Worm (Caenorhabditis elegans) whole organism, late embryonic: ENCODE results near the gene abu-14.

ENCODE experiments used
- dve-1 ChIP-seq: sonication (generic microtip); optimal IDR thresholded peaks from 2 replicates; lab custom pipeline; 2017; ENCODE audit warnings: antibody characterized with exemption, mild to moderate bottlenecking, missing genetic modification characterization, missing compliant biosample characterization
- nfya-1 ChIP-seq: sonication (generic microtip); optimal IDR thresholded peaks from 2 replicates; lab custom pipeline; 2017; ENCODE audit warnings: missing genetic modification characterization, mild to moderate bottlenecking, missing compliant biosample characterization, antibody characterized with exemption, moderate library complexity
- pha-4 ChIP-seq: fragments of 150-350 bp; optimal IDR thresholded peaks from 2 replicates; lab custom pipeline; 2018; ENCODE audit warnings: missing biosample characterization, missing genetic modification reagents, missing genetic modification characterization

DNA sequence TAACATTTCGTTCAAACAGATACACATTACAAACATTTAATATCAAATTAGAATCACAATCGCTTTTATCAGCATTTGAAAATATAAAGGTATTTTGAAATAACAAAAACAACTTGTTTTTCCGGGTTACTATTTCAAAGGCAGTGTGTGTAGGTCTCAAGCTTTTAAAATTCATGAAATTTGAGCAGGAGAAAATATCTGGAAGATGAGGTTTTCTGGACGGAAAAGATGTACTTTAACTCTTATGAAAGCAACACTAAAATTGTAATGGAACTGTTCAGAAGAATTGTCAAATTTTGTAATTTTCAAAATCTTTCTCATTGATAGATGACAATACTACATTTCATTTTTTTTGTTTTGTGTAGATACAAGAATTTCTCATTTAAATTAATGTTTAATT, 31.6 kb upstream of the abu-14 start:
- no peak for TF ChIP-seq pha-4 (tag; lab: Kevin White, UChicago)
- TF ChIP-seq nfya-1 (tag; lab: Kevin White, UChicago) = no peak
- TF ChIP-seq dve-1 (tag; lab: Kevin White, UChicago) = no peak
